Worm (Caenorhabditis elegans) whole organism, late embryonic: ENCODE data around the gene C27D9.1.

Experiments used
- C08G9.2 ChIP-seq: sonication (generic microtip); optimal IDR thresholded peaks from 2 replicates; lab custom pipeline; 2016; ENCODE audit warnings: mild to moderate bottlenecking, missing genetic modification characterization, moderate library complexity, missing compliant biosample characterization
- F13H6.1 ChIP-seq: sonication (generic microtip); optimal IDR thresholded peaks from 2 replicates; lab custom pipeline; 2016; ENCODE audit warnings: missing genetic modification characterization, missing compliant biosample characterization
- K02D7.2 ChIP-seq: sonication (generic microtip); optimal IDR thresholded peaks from 2 replicates; lab custom pipeline; 2017; ENCODE audit warnings: mild to moderate bottlenecking, missing genetic modification characterization, missing compliant biosample characterization
- K09A11.1 ChIP-seq: sonication (generic microtip); optimal IDR thresholded peaks from 2 replicates; lab custom pipeline; 2017; ENCODE audit warnings: antibody characterized with exemption, mild to moderate bottlenecking, missing genetic modification characterization, missing compliant biosample characterization; ENCODE audit not compliant: insufficient read depth
- ama-1 ChIP-seq: fragments of 150-350 bp; optimal IDR thresholded peaks from 2 replicates; lab custom pipeline; 2014
- ceh-14 ChIP-seq: sonication (generic microtip); optimal IDR thresholded peaks from 2 replicates; lab custom pipeline; 2016; ENCODE audit warnings: missing genotype, missing genetic modification characterization, missing compliant biosample characterization
- ceh-18 ChIP-seq: sonication (generic microtip); optimal IDR thresholded peaks from 2 replicates; lab custom pipeline; 2016; ENCODE audit warnings: missing genetic modification characterization, missing compliant biosample characterization
- ceh-19 ChIP-seq: fragments of 200-800 bp; sonication (Bioruptor generic); optimal IDR thresholded peaks from 2 replicates; lab custom pipeline; 2018; ENCODE audit warnings: mild to moderate bottlenecking, missing genetic modification characterization, missing compliant biosample characterization
- ceh-2 ChIP-seq: sonication (generic microtip); optimal IDR thresholded peaks from 2 replicates; lab custom pipeline; 2016; ENCODE audit warnings: missing genotype, missing genetic modification characterization, missing compliant biosample characterization
- ceh-22 ChIP-seq: sonication (generic microtip); optimal IDR thresholded peaks from 2 replicates; lab custom pipeline; 2017; ENCODE audit warnings: missing biosample characterization, missing genetic modification characterization
- ceh-24 ChIP-seq: sonication (generic microtip); optimal IDR thresholded peaks from 2 replicates; lab custom pipeline; 2016; ENCODE audit warnings: mild to moderate bottlenecking, missing genetic modification characterization, missing compliant biosample characterization
- ceh-30 ChIP-seq: fragments of 150-350 bp; optimal IDR thresholded peaks from 2 replicates; lab custom pipeline; 2014; ENCODE audit warnings: missing biosample characterization, missing genetic modification characterization
- ceh-31 ChIP-seq: sonication (generic microtip); optimal IDR thresholded peaks from 2 replicates; lab custom pipeline; 2016; ENCODE audit warnings: missing genetic modification characterization, missing compliant biosample characterization
- ceh-34 ChIP-seq: sonication (generic microtip); optimal IDR thresholded peaks from 2 replicates; lab custom pipeline; 2016; ENCODE audit warnings: mild to moderate bottlenecking, missing genetic modification characterization, missing compliant biosample characterization
- ceh-45 ChIP-seq: fragments of 200-800 bp; sonication (Bioruptor generic); IDR thresholded peaks from 2 replicates; pipeline ENCODE4 v1.3.6; 2022; ENCODE audit warnings: missing genetic modification reagents, missing genetic modification characterization, missing compliant biosample characterization
- ceh-6 ChIP-seq: fragments of 200-800 bp; sonication (Bioruptor generic); optimal IDR thresholded peaks from 2 replicates; lab custom pipeline; 2018; ENCODE audit warnings: mild to moderate bottlenecking, missing genetic modification characterization, missing compliant biosample characterization
- dve-1 ChIP-seq: sonication (generic microtip); optimal IDR thresholded peaks from 2 replicates; lab custom pipeline; 2017; ENCODE audit warnings: antibody characterized with exemption, mild to moderate bottlenecking, missing genetic modification characterization, missing compliant biosample characterization
- elt-2 ChIP-seq: sonication (generic microtip); optimal IDR thresholded peaks from 2 replicates; lab custom pipeline; 2016; ENCODE audit warnings: missing genetic modification reagents, missing genetic modification characterization, missing compliant biosample characterization
- ets-4 ChIP-seq: sonication (generic microtip); optimal IDR thresholded peaks from 2 replicates; lab custom pipeline; 2016; ENCODE audit warnings: missing genetic modification characterization, missing compliant biosample characterization
- eyg-1 ChIP-seq: sonication (generic microtip); optimal IDR thresholded peaks from 2 replicates; lab custom pipeline; 2016; ENCODE audit warnings: missing genotype, missing genetic modification characterization, missing compliant biosample characterization
- gmeb-2 ChIP-seq: sonication (generic microtip); optimal IDR thresholded peaks from 2 replicates; lab custom pipeline; 2016; ENCODE audit warnings: missing genetic modification characterization, inconsistent platforms, missing compliant biosample characterization
- hlh-15 ChIP-seq: sonication (generic microtip); optimal IDR thresholded peaks from 2 replicates; lab custom pipeline; 2016; ENCODE audit warnings: missing genetic modification characterization, missing compliant biosample characterization
- hlh-6 ChIP-seq: sonication (generic microtip); optimal IDR thresholded peaks from 2 replicates; lab custom pipeline; 2016; ENCODE audit warnings: missing genotype, missing genetic modification characterization, missing compliant biosample characterization
- madf-2 ChIP-seq: sonication (generic microtip); optimal IDR thresholded peaks from 2 replicates; lab custom pipeline; 2017; ENCODE audit warnings: missing genetic modification characterization, missing compliant biosample characterization
- mec-3 ChIP-seq: sonication (generic microtip); optimal IDR thresholded peaks from 2 replicates; lab custom pipeline; 2016; ENCODE audit warnings: borderline replicate concordance, missing genetic modification characterization, missing compliant biosample characterization
- npax-4 ChIP-seq: sonication (generic microtip); optimal IDR thresholded peaks from 2 replicates; lab custom pipeline; 2016; ENCODE audit warnings: missing genetic modification characterization, missing compliant biosample characterization
- odd-2 ChIP-seq: sonication (generic microtip); optimal IDR thresholded peaks from 2 replicates; lab custom pipeline; 2017; ENCODE audit warnings: antibody characterized with exemption, mild to moderate bottlenecking, missing genetic modification characterization, missing compliant biosample characterization
- pag-3 ChIP-seq: sonication (generic microtip); optimal IDR thresholded peaks from 2 replicates; lab custom pipeline; 2016; ENCODE audit warnings: missing compliant biosample characterization, missing genetic modification characterization, borderline replicate concordance
- pha-2 ChIP-seq: sonication (generic microtip); optimal IDR thresholded peaks from 2 replicates; lab custom pipeline; 2017; ENCODE audit warnings: mild to moderate bottlenecking, missing genetic modification characterization, missing compliant biosample characterization
- pqm-1 ChIP-seq: sonication (generic microtip); optimal IDR thresholded peaks from 2 replicates; lab custom pipeline; 2016; ENCODE audit warnings: missing genetic modification characterization, missing compliant biosample characterization
- ref-2 ChIP-seq: sonication (generic microtip); optimal IDR thresholded peaks from 2 replicates; lab custom pipeline; 2016; ENCODE audit warnings: missing genetic modification characterization, missing compliant biosample characterization
- rnt-1 ChIP-seq: sonication (generic microtip); optimal IDR thresholded peaks from 2 replicates; lab custom pipeline; 2016; ENCODE audit warnings: missing genetic modification characterization, missing compliant biosample characterization
- sdc-2 ChIP-seq: sonication (generic microtip); optimal IDR thresholded peaks from 2 replicates; lab custom pipeline; 2016; ENCODE audit warnings: missing genotype, missing genetic modification characterization, missing compliant biosample characterization
- sox-4 ChIP-seq: sonication (generic microtip); optimal IDR thresholded peaks from 2 replicates; lab custom pipeline; 2017; ENCODE audit warnings: mild to moderate bottlenecking, missing genetic modification characterization, inconsistent platforms, missing compliant biosample characterization
- syd-9 ChIP-seq: sonication (generic microtip); optimal IDR thresholded peaks from 2 replicates; lab custom pipeline; 2016; ENCODE audit warnings: mild to moderate bottlenecking, missing genetic modification characterization, moderate library complexity, missing compliant biosample characterization
- tbx-2 ChIP-seq: sonication (generic microtip); optimal IDR thresholded peaks from 2 replicates; lab custom pipeline; 2016; ENCODE audit warnings: missing genetic modification characterization, missing compliant biosample characterization
- ttx-3 ChIP-seq: sonication (generic microtip); optimal IDR thresholded peaks from 2 replicates; lab custom pipeline; 2016; ENCODE audit warnings: missing genetic modification reagents, missing genetic modification characterization, missing compliant biosample characterization
- unc-42 ChIP-seq: sonication (generic microtip); optimal IDR thresholded peaks from 2 replicates; lab custom pipeline; 2016; ENCODE audit warnings: missing genotype, missing genetic modification characterization, missing compliant biosample characterization
- zip-5 ChIP-seq: sonication (generic microtip); optimal IDR thresholded peaks from 2 replicates; lab custom pipeline; 2016; ENCODE audit warnings: missing genetic modification characterization, missing compliant biosample characterization

Gene C27D9.1

ce11 chrII:4729733-4730132 lies 23.5 kb upstream of the C27D9.1 start, which contains the start of gene F41C3.7:
F41C3.7 (plus strand) TSS chrII:4730033.
- TF ChIP-seq ref-2 (no peak), pqm-1 (tag; lab: Kevin White, UChicago) (no peak), ceh-34 (no peak), ceh-6 (GFP tag; lab: Kevin White, UChicago) (no peak), eyg-1 (tag; lab: Kevin White, UChicago) (no peak), gmeb-2 (tag; lab: Kevin White, UChicago) (no peak), pha-2 (tag; lab: Kevin White, UChicago) (no peak), ceh-45 (no peak), syd-9 (tag; lab: Kevin White, UChicago) (no peak), ceh-14 (tag; lab: Kevin White, UChicago) (no peak)

- TF ChIP-seq syd-9 (tag; lab: Kevin White, UChicago) (no peak), C08G9.2 (tag; lab: Kevin White, UChicago) (no peak), zip-5 (no peak), F13H6.1 (tag; lab: Kevin White, UChicago) (no peak), odd-2 (tag; lab: Kevin White, UChicago) (no peak), ceh-18 (tag; lab: Kevin White, UChicago) (no peak), pag-3 (tag; lab: Kevin White, UChicago) (no peak), mec-3 (no peak), dve-1 (tag; lab: Kevin White, UChicago) (no peak)
These were observed 19.4 kb upstream of the C27D9.1 start, which contains the start of gene F41C3.11 for ce11 chrII:4733848-4734247. F41C3.11 (minus strand) TSS chrII:4733948.

ce11 chrII:4734477-4734876 lies 18.7 kb upstream of the C27D9.1 start:
- TF ChIP-seq ceh-22 (tag; lab: Kevin White, UChicago): no peak
- no peak for TF ChIP-seq ceh-24 (tag; lab: Kevin White, UChicago)
- TF ChIP-seq rnt-1 (tag; lab: Kevin White, UChicago): no peak
- TF ChIP-seq sdc-2: no peak
- TF ChIP-seq ceh-6 (GFP tag; lab: Kevin White, UChicago): no peak
- TF ChIP-seq eyg-1 (tag; lab: Kevin White, UChicago): no peak
- TF ChIP-seq ceh-14 (tag; lab: Kevin White, UChicago): no peak
- TF ChIP-seq npax-4: no peak
- TF ChIP-seq ceh-34: no peak
- no peak for TF ChIP-seq unc-42
- no peak for TF ChIP-seq ceh-30 (tag; lab: Kevin White, UChicago)
- TF ChIP-seq ets-4 (tag; lab: Kevin White, UChicago): no peak

- TF ChIP-seq elt-2 (tag; lab: Kevin White, UChicago): no peak
These were observed 16.6 kb upstream of the C27D9.1 start for ce11 chrII:4736585-4736984.

ce11 chrII:4737348-4737747 lies 15.9 kb upstream of the C27D9.1 start, which contains the start of gene ctsa-1.1:
ctsa-1.1 (plus strand) TSS chrII:4737648.
- TF ChIP-seq ceh-31 (no peak), hlh-15 (tag; lab: Kevin White, UChicago) (no peak), ttx-3 (tag; lab: Kevin White, UChicago) (no peak), hlh-6 (tag; lab: Kevin White, UChicago) (no peak), ref-2 (no peak), eyg-1 (tag; lab: Kevin White, UChicago) (no peak), ceh-2 (tag; lab: Kevin White, UChicago) (no peak), pha-2 (tag; lab: Kevin White, UChicago) (no peak), madf-2 (tag; lab: Kevin White, UChicago) (no peak), rnt-1 (tag; lab: Kevin White, UChicago) (no peak), K02D7.2 (tag; lab: Kevin White, UChicago) (no peak), ama-1 (lab: Kevin White, UChicago) (no peak), ceh-19 (GFP tag; lab: Kevin White, UChicago) (no peak), sox-4 (tag; lab: Kevin White, UChicago) (no peak), zip-5 (no peak), mec-3 (no peak), tbx-2 (tag; lab: Kevin White, UChicago) (no peak), ceh-14 (tag; lab: Kevin White, UChicago) (no peak), K09A11.1 (tag; lab: Kevin White, UChicago) (no peak), ceh-24 (tag; lab: Kevin White, UChicago) (no peak)
- TF ChIP-seq, all 69 proteins: peak for 0
